Worm (Caenorhabditis elegans) whole organism, L1 larva: ENCODE results near the gene F22B5.10.

ENCODE experiments used
- ceh-90 ChIP-seq: sonication (generic microtip); optimal IDR thresholded peaks from 2 replicates; lab custom pipeline; 2016; ENCODE audit warnings: missing genetic modification characterization, missing compliant biosample characterization
- nhr-11 ChIP-seq: fragments of 150-350 bp; optimal IDR thresholded peaks from 2 replicates; lab custom pipeline; 2014; ENCODE audit warnings: missing biosample characterization, missing genetic modification characterization
- skn-1 ChIP-seq: fragments of 150-350 bp; optimal IDR thresholded peaks from 2 replicates; lab custom pipeline; 2014; ENCODE audit warnings: missing biosample characterization, missing genetic modification characterization
- snpc-4 ChIP-seq: fragments of 150-350 bp; optimal IDR thresholded peaks from 2 replicates; lab custom pipeline; 2014; ENCODE audit warnings: missing biosample characterization, missing genetic modification characterization
- unc-130 ChIP-seq: fragments of 150-350 bp; optimal IDR thresholded peaks from 2 replicates; lab custom pipeline; 2017; ENCODE audit warnings: missing biosample characterization, missing genetic modification characterization, inconsistent platforms

ce11 chrII:8438791-8439287 is 28.1 kb upstream of the F22B5.10 start, which contains the start of gene lips-10:
- TF ChIP-seq skn-1 (tag; lab: Kevin White, UChicago) (no peak), nhr-11 (no peak), ceh-90 (tag; lab: Kevin White, UChicago) (no peak), snpc-4 (tag; lab: Kevin White, UChicago) (no peak), unc-130 (tag; lab: Kevin White, UChicago) (no peak)
